Worm (Caenorhabditis elegans): ENCODE results near the gene Y116A8C.49.

DNA sequence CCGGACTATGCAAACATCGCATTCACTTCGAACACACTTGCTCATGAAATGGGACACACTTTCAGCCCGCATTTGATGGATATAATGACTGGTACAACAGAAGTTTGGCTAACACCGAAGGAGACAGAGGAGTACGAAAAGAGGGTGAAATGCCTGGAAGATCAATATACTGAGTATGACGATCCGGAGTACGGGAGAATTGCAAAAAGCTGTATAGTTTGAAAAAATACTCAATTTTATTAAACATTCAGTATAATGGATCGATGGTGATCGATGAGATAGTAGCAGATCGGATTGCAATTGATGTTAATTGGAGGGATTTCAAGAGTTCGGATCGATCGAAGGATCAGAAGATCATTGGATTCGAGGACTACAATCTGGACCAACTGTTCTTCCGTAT lies 4.4 kb downstream of the Y116A8C.49 start:
- TF ChIP-seq W03F9.2 (tag; optimal IDR thresholded peaks at IDR 0.05) (no peak), him-1 (tag; optimal IDR thresholded peaks at IDR 0.05) (no peak), dao-5 (tag; optimal IDR thresholded peaks at IDR 0.05) (no peak)

Measured in whole organism, L4/young adult.